Worm (Caenorhabditis elegans) whole organism, L3 larva: ENCODE measurements around the gene srh-271.

Source experiments
- elt-1 ChIP-seq: fragments of 150-350 bp; optimal IDR thresholded peaks from 2 replicates; lab custom pipeline; 2014; ENCODE audit warnings: missing biosample characterization, missing genetic modification characterization
- elt-3 ChIP-seq, 3 experiments: fragments of 150-350 bp in 1 of 3; sonication (generic microtip) in 2 of 3; optimal IDR thresholded peaks; 2 replicates in 2 of 3; 4 replicates in 1 of 3; lab custom pipeline; 2014 to 2017; ENCODE audit warnings: missing biosample characterization in 3 of 3, missing genetic modification characterization in 3 of 3
- fkh-10 ChIP-seq: sonication (generic microtip); optimal IDR thresholded peaks from 2 replicates; lab custom pipeline; 2017; ENCODE audit warnings: missing biosample characterization, missing genetic modification reagents, missing genetic modification characterization
- lsy-12 ChIP-seq: sonication (generic microtip); optimal IDR thresholded peaks from 2 replicates; lab custom pipeline; 2016; ENCODE audit warnings: mild to moderate bottlenecking, missing genetic modification characterization, missing compliant biosample characterization
- mdl-1 ChIP-seq: fragments of 150-350 bp; optimal IDR thresholded peaks from 2 replicates; lab custom pipeline; 2014; ENCODE audit warnings: missing biosample characterization, missing genetic modification characterization
- nhr-12 ChIP-seq: fragments of 150-350 bp; optimal IDR thresholded peaks from 2 replicates; lab custom pipeline; 2014; ENCODE audit warnings: missing biosample characterization, missing genetic modification characterization
- nhr-25 ChIP-seq: sonication (generic microtip); optimal IDR thresholded peaks from 2 replicates; lab custom pipeline; 2017; ENCODE audit warnings: missing biosample characterization, missing genetic modification characterization
- pha-4 ChIP-seq: fragments of 150-350 bp; optimal IDR thresholded peaks from 2 replicates; lab custom pipeline; 2014; ENCODE audit warnings: missing biosample characterization, missing genetic modification reagents, missing genetic modification characterization
- pqm-1 ChIP-seq: fragments of 150-350 bp; optimal IDR thresholded peaks from 2 replicates; lab custom pipeline; 2017; ENCODE audit warnings: missing biosample characterization, missing genetic modification characterization, inconsistent platforms
- sea-2 ChIP-seq: fragments of 150-350 bp; sonication (generic microtip); optimal IDR thresholded peaks from 4 replicates; lab custom pipeline; 2014; ENCODE audit warnings: missing biosample characterization, missing genetic modification reagents, missing genetic modification characterization
- ztf-4 ChIP-seq: fragments of 150-350 bp; optimal IDR thresholded peaks from 2 replicates; lab custom pipeline; 2014; ENCODE audit warnings: missing biosample characterization, missing genetic modification characterization

ce11 chrV:2621879-2622278 is at the start of gene srh-271:
- TF ChIP-seq sea-2 (GFP tag; lab: Kevin White, UChicago) (no peak), pha-4 (no peak), elt-1 (tag; lab: Kevin White, UChicago) (no peak), lsy-12 (no peak), ztf-4 (tag; lab: Kevin White, UChicago) (no peak), elt-3 (tag; optimal IDR thresholded peaks at IDR 0.05; lab: Kevin White, UChicago) (no peak), mdl-1 (tag; lab: Kevin White, UChicago) (no peak), nhr-25 (tag; lab: Kevin White, UChicago) (no peak), fkh-10 (no peak), nhr-12 (tag; lab: Kevin White, UChicago) (no peak), pqm-1 (tag; lab: Kevin White, UChicago) (no peak)
